Worm (Caenorhabditis elegans) whole organism, young adult: ENCODE measurements around the gene gpd-2.

Experiments used
- B0019.2 ChIP-seq: fragments of 200-800 bp; sonication (Bioruptor generic); conservative IDR thresholded peaks from 2 replicates; pipeline ENCODE4 v1.3.6; 2022; ENCODE audit warnings: missing genetic modification reagents, missing genetic modification characterization, missing compliant biosample characterization
- D2030.7 ChIP-seq: fragments of 200-800 bp; sonication (Bioruptor generic); IDR thresholded peaks from 2 replicates; pipeline ENCODE4 v1.3.6; 2022; ENCODE audit warnings: missing genetic modification reagents, missing genetic modification characterization, missing compliant biosample characterization
- F23B12.7 ChIP-seq: sonication (generic microtip); optimal IDR thresholded peaks from 2 replicates; lab custom pipeline; 2017; ENCODE audit warnings: missing genetic modification characterization, mild to moderate bottlenecking, missing compliant biosample characterization, antibody characterized with exemption, moderate library complexity; ENCODE audit not compliant: insufficient read depth
- F49E8.2 ChIP-seq: sonication (generic microtip); optimal IDR thresholded peaks from 3 replicates; lab custom pipeline; 2017; ENCODE audit warnings: missing genetic modification characterization, mild to moderate bottlenecking, missing compliant biosample characterization, antibody characterized with exemption, moderate library complexity; ENCODE audit not compliant: insufficient read depth
- F55B11.4 ChIP-seq: sonication (generic microtip); optimal IDR thresholded peaks from 2 replicates; lab custom pipeline; 2016; ENCODE audit warnings: missing compliant biosample characterization, missing genetic modification characterization, borderline replicate concordance; ENCODE audit not compliant: insufficient read depth
- F57C9.4 ChIP-seq: sonication (generic microtip); optimal IDR thresholded peaks from 2 replicates; lab custom pipeline; 2017; ENCODE audit warnings: mild to moderate bottlenecking, missing genetic modification characterization, missing compliant biosample characterization
- T07F8.4 ChIP-seq: sonication (generic microtip); optimal IDR thresholded peaks from 2 replicates; lab custom pipeline; 2016; ENCODE audit warnings: mild to moderate bottlenecking, missing genetic modification characterization, moderate library complexity, missing compliant biosample characterization
- T26A5.8 ChIP-seq: sonication (generic microtip); optimal IDR thresholded peaks from 2 replicates; lab custom pipeline; 2016; ENCODE audit warnings: missing genetic modification characterization, missing compliant biosample characterization
- Y67H2A.10 ChIP-seq: fragments of 200-800 bp; sonication (Bioruptor generic); conservative IDR thresholded peaks from 2 replicates; pipeline ENCODE4 v1.3.6; 2022; ENCODE audit warnings: missing genetic modification reagents, missing genetic modification characterization, missing compliant biosample characterization
- attf-3 ChIP-seq: fragments of 200-800 bp; sonication (Bioruptor generic); conservative IDR thresholded peaks from 2 replicates; pipeline ENCODE4 v1.3.6; 2022; ENCODE audit warnings: missing genetic modification reagents, missing genetic modification characterization, missing compliant biosample characterization
- cebp-1 ChIP-seq, 2 experiments: fragments of 200-800 bp in 1 of 2; sonication (Bioruptor generic) in 1 of 2; sonication (generic microtip) in 1 of 2; IDR thresholded peaks in 1 of 2; optimal IDR thresholded peaks in 1 of 2; 2 replicates each; pipeline versions ENCODE4 v1.3.6 to Lab custom; 2017 to 2022; ENCODE audit warnings: missing compliant biosample characterization in 2 of 2, missing genetic modification characterization in 2 of 2, mild to moderate bottlenecking in 1 of 2, missing genetic modification reagents in 1 of 2, moderate library complexity in 1 of 2
- cebp-2 ChIP-seq: fragments of 200-800 bp; sonication (Bioruptor generic); IDR thresholded peaks from 2 replicates; pipeline ENCODE4 v1.3.6; 2022; ENCODE audit warnings: missing genetic modification characterization, missing compliant biosample characterization
- ceh-58 ChIP-seq: fragments of 200-800 bp; sonication (Bioruptor generic); IDR thresholded peaks from 2 replicates; pipeline ENCODE4 v1.3.6; 2022; ENCODE audit warnings: missing genetic modification characterization, missing compliant biosample characterization
- chd-7 ChIP-seq: sonication (generic microtip); optimal IDR thresholded peaks from 2 replicates; lab custom pipeline; 2016; ENCODE audit warnings: mild to moderate bottlenecking, missing genetic modification characterization, moderate library complexity, missing compliant biosample characterization
- dpff-1 ChIP-seq: sonication (generic microtip); optimal IDR thresholded peaks from 2 replicates; lab custom pipeline; 2017; ENCODE audit warnings: mild to moderate bottlenecking, missing genetic modification characterization, missing compliant biosample characterization
- egl-18 ChIP-seq: fragments of 200-800 bp; sonication (Bioruptor generic); IDR thresholded peaks from 2 replicates; pipeline ENCODE4 v1.3.6; 2022; ENCODE audit warnings: missing genetic modification reagents, missing genetic modification characterization, missing compliant biosample characterization
- ekl-4 ChIP-seq: fragments of 200-800 bp; sonication (Bioruptor generic); IDR thresholded peaks from 2 replicates; pipeline ENCODE4 v1.3.6; 2022; ENCODE audit warnings: missing genetic modification reagents, missing genetic modification characterization, missing compliant biosample characterization
- fkh-3 ChIP-seq: sonication (generic microtip); optimal IDR thresholded peaks from 2 replicates; lab custom pipeline; 2016; ENCODE audit warnings: mild to moderate bottlenecking, missing genetic modification characterization, missing compliant biosample characterization
- hlh-12 ChIP-seq: sonication (generic microtip); optimal IDR thresholded peaks from 2 replicates; lab custom pipeline; 2016; ENCODE audit warnings: missing genetic modification characterization, missing compliant biosample characterization
- hsf-1 ChIP-seq: fragments of 200-800 bp; sonication (Bioruptor generic); IDR thresholded peaks from 2 replicates; pipeline ENCODE4 v1.3.6; 2022; ENCODE audit warnings: missing genetic modification reagents, missing genetic modification characterization, missing compliant biosample characterization
- let-526 ChIP-seq: fragments of 200-800 bp; sonication (Bioruptor generic); IDR thresholded peaks from 2 replicates; pipeline ENCODE4 v1.3.6; 2022; ENCODE audit warnings: missing genetic modification reagents, missing genetic modification characterization, missing compliant biosample characterization
- lin-54 ChIP-seq: fragments of 200-800 bp; sonication (Bioruptor generic); optimal IDR thresholded peaks from 2 replicates; lab custom pipeline; 2018; ENCODE audit warnings: mild to moderate bottlenecking, missing genetic modification characterization, missing compliant biosample characterization
- lsl-1 ChIP-seq: fragments of 200-800 bp; sonication (Bioruptor generic); optimal IDR thresholded peaks from 2 replicates; lab custom pipeline; 2018; ENCODE audit warnings: mild to moderate bottlenecking, missing genetic modification characterization, moderate library complexity, missing compliant biosample characterization
- madf-10 ChIP-seq: sonication (generic microtip); optimal IDR thresholded peaks from 2 replicates; lab custom pipeline; 2016; ENCODE audit warnings: mild to moderate bottlenecking, missing genetic modification characterization, missing compliant biosample characterization
- madf-3 ChIP-seq: fragments of 200-800 bp; sonication (Bioruptor generic); IDR thresholded peaks from 2 replicates; pipeline ENCODE4 v1.3.6; 2022; ENCODE audit warnings: missing genetic modification reagents, missing genetic modification characterization, missing compliant biosample characterization
- mcd-1 ChIP-seq: fragments of 200-800 bp; sonication (Bioruptor generic); IDR thresholded peaks from 2 replicates; pipeline ENCODE4 v1.3.6; 2022; ENCODE audit warnings: missing genetic modification reagents, missing genetic modification characterization, missing compliant biosample characterization
- mel-28 ChIP-seq: sonication (generic microtip); optimal IDR thresholded peaks from 2 replicates; lab custom pipeline; 2016; ENCODE audit warnings: borderline replicate concordance, mild to moderate bottlenecking, missing genetic modification characterization, missing compliant biosample characterization
- nfya-1 ChIP-seq: sonication (generic microtip); optimal IDR thresholded peaks from 2 replicates; lab custom pipeline; 2017; ENCODE audit warnings: antibody characterized with exemption, missing compliant biosample characterization, missing genetic modification characterization, borderline replicate concordance; ENCODE audit not compliant: insufficient read depth
- nfyb-1 ChIP-seq: fragments of 200-800 bp; sonication (Bioruptor generic); IDR thresholded peaks from 2 replicates; pipeline ENCODE4 v1.3.6; 2022; ENCODE audit warnings: missing genetic modification reagents, missing genetic modification characterization, missing compliant biosample characterization
- nhr-179 ChIP-seq: sonication (generic microtip); optimal IDR thresholded peaks from 2 replicates; lab custom pipeline; 2016; ENCODE audit warnings: mild to moderate bottlenecking, missing genetic modification characterization, missing compliant biosample characterization
- nhr-80 ChIP-seq: sonication (generic microtip); optimal IDR thresholded peaks from 2 replicates; lab custom pipeline; 2016; ENCODE audit warnings: missing genetic modification characterization, missing compliant biosample characterization
- rpc-1 ChIP-seq, 2 experiments: fragments of 150-350 bp in 1 of 2; sonication (generic microtip) in 1 of 2; optimal IDR thresholded peaks; 2 replicates each; lab custom pipeline; 2014 to 2018; ENCODE audit warnings: missing biosample characterization in 1 of 2, missing genetic modification characterization in 1 of 2, missing genetic modification reagents in 1 of 2, missing genotype in 1 of 2
- sdz-38 ChIP-seq: sonication (generic microtip); optimal IDR thresholded peaks from 2 replicates; lab custom pipeline; 2016; ENCODE audit warnings: missing genotype, missing genetic modification characterization, missing compliant biosample characterization
- snpc-4 ChIP-seq, 5 experiments: fragments of 150-350 bp in 1 of 5; sonication (generic microtip) in 4 of 5; optimal IDR thresholded peaks; 2 replicates each; lab custom pipeline; 2014 to 2018; ENCODE audit warnings: missing genetic modification characterization in 5 of 5, missing biosample characterization in 3 of 5, antibody characterized with exemption in 2 of 5, mild to moderate bottlenecking in 2 of 5, missing compliant biosample characterization in 2 of 5, missing genotype in 2 of 5, moderate library complexity in 2 of 5, missing genetic modification reagents in 1 of 5
- sptf-2 ChIP-seq: fragments of 200-800 bp; sonication (Bioruptor generic); optimal IDR thresholded peaks from 2 replicates; lab custom pipeline; 2018; ENCODE audit warnings: mild to moderate bottlenecking, missing genetic modification characterization, missing compliant biosample characterization
- tbx-9 ChIP-seq: sonication (generic microtip); optimal IDR thresholded peaks from 2 replicates; lab custom pipeline; 2016; ENCODE audit warnings: borderline replicate concordance, missing genetic modification characterization, inconsistent platforms, missing compliant biosample characterization
- tlf-1 ChIP-seq: fragments of 200-800 bp; sonication (Bioruptor generic); optimal IDR thresholded peaks from 2 replicates; lab custom pipeline; 2018; ENCODE audit warnings: mild to moderate bottlenecking, missing genetic modification characterization, missing compliant biosample characterization
- zfh-2 ChIP-seq: fragments of 200-800 bp; sonication (Bioruptor generic); conservative IDR thresholded peaks from 2 replicates; pipeline ENCODE4 v1.3.6; 2022; ENCODE audit warnings: missing genetic modification reagents, missing genetic modification characterization, missing compliant biosample characterization
- ztf-25 ChIP-seq: fragments of 200-800 bp; sonication (Bioruptor generic); IDR thresholded peaks from 2 replicates; pipeline ENCODE4 v1.3.6; 2022; ENCODE audit warnings: missing genetic modification reagents, missing genetic modification characterization, missing compliant biosample characterization
- ztf-26 ChIP-seq: sonication (generic microtip); optimal IDR thresholded peaks from 2 replicates; lab custom pipeline; 2017; ENCODE audit warnings: missing genetic modification characterization, missing compliant biosample characterization
- ztf-28 ChIP-seq: fragments of 200-800 bp; sonication (Bioruptor generic); IDR thresholded peaks from 2 replicates; pipeline ENCODE4 v1.3.6; 2022; ENCODE audit warnings: missing genetic modification reagents, missing genetic modification characterization, missing compliant biosample characterization
- ztf-6 ChIP-seq: fragments of 200-800 bp; sonication (Bioruptor generic); IDR thresholded peaks from 2 replicates; pipeline ENCODE4 v1.3.6; 2022; ENCODE audit warnings: missing genetic modification reagents, missing genetic modification characterization, missing compliant biosample characterization

The gpd-2 gene

ce11 chrX:3127626-3128142 is 13.2 kb upstream of the gpd-2 start (continued):
- TF ChIP-seq fkh-3 (tag; lab: Kevin White, UChicago) (no peak), chd-7 (tag; lab: Kevin White, UChicago) (peak; percentile 88), tbx-9 (tag; lab: Kevin White, UChicago) (no peak), tlf-1 (GFP tag; lab: Kevin White, UChicago) (peak; percentile 56), sdz-38 (tag; lab: Kevin White, UChicago) (no peak), cebp-1 (GFP tag; IDR thresholded peaks at IDR 0.05; lab: Robert Waterston, UW) (peak; percentile 58; the same call in 1 of the 2 replicates), cebp-1 (tag; optimal IDR thresholded peaks at IDR 0.05; lab: Kevin White, UChicago) (peak; percentile 92), D2030.7 (GFP tag; lab: Robert Waterston, UW) (no peak), T07F8.4 (tag; lab: Kevin White, UChicago) (peak; percentile 67), mcd-1 (peak; percentile 82), B0019.2 (GFP tag; lab: Robert Waterston, UW) (no peak), ztf-25 (GFP tag; lab: Robert Waterston, UW) (no peak), lsl-1 (GFP tag; lab: Kevin White, UChicago) (peak; percentile 4)

ce11 chrX:3126979-3127378 is 12.5 kb upstream of the gpd-2 start, which contains the start of gene spc-1:
TSS of gene spc-1 (minus strand) at chrX:3127079.
- no peak for TF ChIP-seq Y67H2A.10
- TF ChIP-seq dpff-1 (tag; lab: Kevin White, UChicago): no peak
- TF ChIP-seq mel-28 (tag; lab: Kevin White, UChicago): no peak
- TF ChIP-seq ekl-4 (GFP tag; lab: Robert Waterston, UW): no peak
- TF ChIP-seq let-526 (GFP tag; lab: Robert Waterston, UW): no peak
- no peak for TF ChIP-seq cebp-2 (GFP tag; lab: Robert Waterston, UW)
- no peak for TF ChIP-seq rpc-1 (optimal IDR thresholded peaks at IDR 0.05; lab: Kevin White, UChicago)
- no peak for TF ChIP-seq rpc-1 (tag; optimal IDR thresholded peaks at IDR 0.05; lab: Kevin White, UChicago)
- no peak for TF ChIP-seq madf-10 (tag; lab: Kevin White, UChicago)
- no peak for TF ChIP-seq F57C9.4 (tag; lab: Kevin White, UChicago)
- no peak for TF ChIP-seq ceh-58 (GFP tag; lab: Robert Waterston, UW)
- no peak for TF ChIP-seq sptf-2 (GFP tag; lab: Kevin White, UChicago)
- no peak for TF ChIP-seq nhr-80
- TF ChIP-seq nfyb-1: no peak
- TF ChIP-seq F23B12.7 (tag; lab: Kevin White, UChicago): no peak
- TF ChIP-seq lin-54: no peak
- TF ChIP-seq D2030.7 (GFP tag; lab: Robert Waterston, UW): no peak
- TF ChIP-seq F55B11.4 (tag; lab: Kevin White, UChicago): no peak
- TF ChIP-seq madf-3 (GFP tag; lab: Robert Waterston, UW): no peak

ce11 chrX:3126233-3126632 is 11.7 kb upstream of the gpd-2 start:
- TF ChIP-seq sptf-2 (GFP tag; lab: Kevin White, UChicago) (no peak), zfh-2 (GFP tag; lab: Robert Waterston, UW) (0 out of 2 replicates have a peak, but pooled peaks have one; percentile 31)
- TF ChIP-seq, all 124 proteins: peak for 1

- no peak for TF ChIP-seq snpc-4 (GFP tag; optimal IDR thresholded peaks at IDR 0.05; lab: Kevin White, UChicago)
- TF ChIP-seq snpc-4 (tag; optimal IDR thresholded peaks at IDR 0.05; lab: Kevin White, UChicago): no peak
- TF ChIP-seq nfya-1 (tag; lab: Kevin White, UChicago): no peak
- TF ChIP-seq ztf-28 (GFP tag; lab: Robert Waterston, UW): no peak
- no peak for TF ChIP-seq hlh-12 (tag; lab: Kevin White, UChicago)
- TF ChIP-seq ztf-26 (tag; lab: Kevin White, UChicago): no peak
- TF ChIP-seq ztf-6 (GFP tag; lab: Robert Waterston, UW): no peak
- TF ChIP-seq nhr-80: no peak
- no peak for TF ChIP-seq hsf-1 (GFP tag; lab: Robert Waterston, UW)
- TF ChIP-seq F49E8.2: no peak
- no peak for TF ChIP-seq nhr-179 (tag; lab: Kevin White, UChicago)
- no peak for TF ChIP-seq egl-18 (GFP tag; lab: Robert Waterston, UW)
- no peak for TF ChIP-seq cebp-2 (GFP tag; lab: Robert Waterston, UW)
- no peak for TF ChIP-seq T26A5.8
- TF ChIP-seq attf-3 (GFP tag; lab: Robert Waterston, UW): no peak
Measured at ce11 chrX:3119606-3120005, 5.1 kb upstream of the gpd-2 start.
